Fruit fly (Drosophila melanogaster) whole organism, adult: ENCODE measurements around the gene CapaR.

Source experiments
- CG11617 ChIP-seq: fragments of 200-800 bp; sonication (Bioruptor generic); optimal IDR thresholded peaks from 2 replicates; lab custom pipeline; 2017; ENCODE audit warnings: mild to moderate bottlenecking, missing biosample characterization, missing genetic modification reagents, missing genetic modification characterization
- CG12768 ChIP-seq: fragments of 200-800 bp; sonication (Bioruptor generic); optimal IDR thresholded peaks from 2 replicates; lab custom pipeline; 2017; ENCODE audit warnings: missing biosample characterization, missing genetic modification characterization, mild to moderate bottlenecking, moderate library complexity, missing genetic modification reagents
- CG14711 ChIP-seq: fragments of 200-800 bp; sonication (Bioruptor generic); optimal IDR thresholded peaks from 2 replicates; lab custom pipeline; 2018; ENCODE audit warnings: missing biosample characterization, mild to moderate bottlenecking, missing genetic modification characterization, moderate library complexity
- CG1620 ChIP-seq: fragments of 200-800 bp; sonication (Bioruptor generic); optimal IDR thresholded peaks from 2 replicates; lab custom pipeline; 2016; ENCODE audit warnings: missing biosample characterization, missing genetic modification characterization
- CG33017 ChIP-seq: fragments of 200-800 bp; sonication (Bioruptor generic); optimal IDR thresholded peaks from 2 replicates; lab custom pipeline; 2018; ENCODE audit warnings: missing biosample characterization, mild to moderate bottlenecking, missing genetic modification characterization, moderate library complexity
- CG5204 ChIP-seq: fragments of 200-800 bp; sonication (Bioruptor generic); optimal IDR thresholded peaks from 2 replicates; lab custom pipeline; 2016; ENCODE audit warnings: missing biosample characterization, missing genetic modification characterization
- CG7045 ChIP-seq: fragments of 200-800 bp; sonication (Bioruptor generic); optimal IDR thresholded peaks from 2 replicates; lab custom pipeline; 2017; ENCODE audit warnings: missing biosample characterization, mild to moderate bottlenecking, missing genetic modification characterization
- CG7101 ChIP-seq: fragments of 200-800 bp; sonication (Bioruptor generic); optimal IDR thresholded peaks from 2 replicates; lab custom pipeline; 2018; ENCODE audit warnings: missing biosample characterization, mild to moderate bottlenecking, missing genetic modification characterization, moderate library complexity
- Clk ChIP-seq: fragments of 200-800 bp; sonication (Bioruptor generic); optimal IDR thresholded peaks from 2 replicates; lab custom pipeline; 2017; ENCODE audit warnings: missing biosample characterization, missing genetic modification characterization
- Crg-1 ChIP-seq: fragments of 200-800 bp; sonication (Bioruptor generic); optimal IDR thresholded peaks from 2 replicates; lab custom pipeline; 2016; ENCODE audit warnings: missing biosample characterization, missing genetic modification characterization
- Hr96 ChIP-seq: fragments of 200-800 bp; sonication (Bioruptor generic); optimal IDR thresholded peaks from 2 replicates; lab custom pipeline; 2016; ENCODE audit warnings: missing biosample characterization, missing genetic modification characterization
- Mnt ChIP-seq: fragments of 200-800 bp; sonication (Bioruptor generic); optimal IDR thresholded peaks from 2 replicates; lab custom pipeline; 2016; ENCODE audit warnings: missing biosample characterization, mild to moderate bottlenecking, missing genetic modification characterization
- bab1 ChIP-seq: fragments of 200-800 bp; sonication (Bioruptor generic); optimal IDR thresholded peaks from 3 replicates; lab custom pipeline; 2019; ENCODE audit warnings: missing biosample characterization, mild to moderate bottlenecking, missing genetic modification characterization, moderate library complexity
- cic ChIP-seq: fragments of 200-800 bp; sonication (Bioruptor generic); optimal IDR thresholded peaks from 2 replicates; lab custom pipeline; 2017; ENCODE audit warnings: missing biosample characterization, mild to moderate bottlenecking, missing genetic modification characterization, moderate library complexity
- cnc ChIP-seq, 2 experiments: fragments of >200 bp; optimal IDR thresholded peaks; 2 replicates each; lab custom pipeline; 2017
- kay ChIP-seq: fragments of 200-800 bp; sonication (Bioruptor generic); peaks from one replicate; lab custom pipeline; 2016; ENCODE audit warnings: missing biosample characterization, missing genetic modification characterization, borderline replicate concordance
- ovo ChIP-seq: fragments of 200-800 bp; sonication (Bioruptor generic); optimal IDR thresholded peaks from 2 replicates; lab custom pipeline; 2016; ENCODE audit warnings: missing biosample characterization, missing genetic modification characterization
- pad ChIP-seq: fragments of 200-800 bp; sonication (Bioruptor generic); optimal IDR thresholded peaks from 3 replicates; lab custom pipeline; 2017; ENCODE audit warnings: missing biosample characterization, missing genetic modification characterization, mild to moderate bottlenecking, moderate library complexity, missing genetic modification reagents
- tj ChIP-seq: fragments of 200-800 bp; sonication (Bioruptor generic); optimal IDR thresholded peaks from 3 replicates; lab custom pipeline; 2017; ENCODE audit warnings: missing biosample characterization, mild to moderate bottlenecking, missing genetic modification characterization, moderate library complexity
- toe ChIP-seq: fragments of 200-800 bp; sonication (Bioruptor generic); optimal IDR thresholded peaks from 2 replicates; lab custom pipeline; 2016; ENCODE audit warnings: missing biosample characterization, missing genetic modification characterization

The CapaR gene

DNA sequence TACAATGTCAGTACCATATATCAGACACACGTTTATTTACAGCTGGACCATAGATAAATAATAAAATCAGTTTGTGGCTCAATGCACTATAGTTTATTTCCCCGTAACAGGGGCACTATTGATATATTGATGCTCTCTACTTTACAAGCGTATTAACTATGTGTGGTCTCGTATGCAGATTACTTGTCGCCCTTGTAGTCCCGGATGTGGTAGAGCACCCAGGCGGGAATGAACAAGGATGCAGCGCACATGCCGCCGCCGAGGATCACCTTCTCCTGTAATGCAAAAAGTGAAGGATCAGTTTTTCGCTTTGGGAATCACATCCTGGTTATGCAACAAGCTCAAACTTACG lies 23.1 kb downstream of the CapaR start:
- TF ChIP-seq cic (GFP tag; lab: Kevin White, UChicago) (no peak), tj (GFP tag; lab: Kevin White, UChicago) (no peak), CG5204 (no peak), pad (no peak), ovo (GFP tag; lab: Kevin White, UChicago) (no peak), CG11617 (GFP tag; lab: Kevin White, UChicago) (no peak), bab1 (GFP tag; lab: Kevin White, UChicago) (no peak), Clk (GFP tag; lab: Kevin White, UChicago) (no peak), CG7045 (no peak), kay (GFP tag; lab: Kevin White, UChicago) (no peak), Crg-1 (no peak), CG7101 (tag; lab: Kevin White, UChicago) (no peak), Mnt (GFP tag; lab: Kevin White, UChicago) (no peak), CG14711 (tag; lab: Kevin White, UChicago) (no peak), CG1620 (GFP tag; lab: Kevin White, UChicago) (no peak), CG12768 (GFP tag; lab: Kevin White, UChicago) (no peak), toe (GFP tag; lab: Kevin White, UChicago) (no peak), Hr96 (GFP tag; lab: Kevin White, UChicago) (no peak), cnc (optimal IDR thresholded peaks at IDR 0.05; lab: Kevin White, UChicago) (no peak)

dm6 chr3L:21536857-21537256 lies 25.1 kb downstream of the CapaR start, which contains the start of gene Rpn10:
Rpn10 (plus strand) TSS chr3L:21537000.
- TF ChIP-seq Mnt (GFP tag; lab: Kevin White, UChicago) = peak; percentile 33
- TF ChIP-seq CG11617 (GFP tag; lab: Kevin White, UChicago) = peak; percentile 5
- TF ChIP-seq pad = peak; percentile 50
- peak; percentile 51 for TF ChIP-seq CG1620 (GFP tag; lab: Kevin White, UChicago)
- TF ChIP-seq cnc (optimal IDR thresholded peaks at IDR 0.05; lab: Kevin White, UChicago) = peak; percentile 81 to 95
- TF ChIP-seq CG12768 (GFP tag; lab: Kevin White, UChicago) = no peak
- peak; percentile 86 for TF ChIP-seq ovo (GFP tag; lab: Kevin White, UChicago)
- TF ChIP-seq CG5204 = no peak
- TF ChIP-seq kay (GFP tag; lab: Kevin White, UChicago) = no peak
- peak; percentile 99 for TF ChIP-seq CG14711 (tag; lab: Kevin White, UChicago)
- TF ChIP-seq CG7101 (tag; lab: Kevin White, UChicago) = no peak
- TF ChIP-seq CG7045 = no peak
- TF ChIP-seq bab1 (GFP tag; lab: Kevin White, UChicago) = peak; percentile 70
- TF ChIP-seq Crg-1 = peak; percentile 19
- TF ChIP-seq Hr96 (GFP tag; lab: Kevin White, UChicago) = no peak

DNA sequence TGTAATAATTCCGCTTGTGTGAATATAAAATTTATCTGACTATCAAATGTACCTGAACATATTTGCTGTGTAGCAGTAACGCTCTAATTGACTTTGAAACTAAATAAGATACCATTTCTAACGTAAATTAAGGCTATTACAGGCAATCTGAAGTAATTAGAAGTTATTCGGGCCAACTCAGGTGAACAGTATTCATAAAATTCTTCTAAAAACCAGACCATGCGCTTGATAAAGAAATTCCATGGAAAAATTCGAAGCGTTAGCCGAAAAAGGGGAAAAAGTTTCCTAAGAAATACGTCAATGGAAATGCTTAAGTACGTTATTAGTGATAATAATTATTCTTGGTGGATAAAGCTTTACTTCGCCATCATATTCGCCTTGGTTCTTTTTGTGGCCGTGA lies 27.6 kb downstream of the CapaR start, which contains the start of gene ppk5:
Gene ppk5 (plus strand): TSS at position 301 of the 400 bp plus-strand sequence.
- TF ChIP-seq cic (GFP tag; lab: Kevin White, UChicago) (no peak), Crg-1 (no peak)

dm6 chr3L:21533270-21533948 lies 28.6 kb downstream of the CapaR start, which contains the start of gene Mkrn1:
Mkrn1 (minus strand) TSS chr3L:21533713.
- TF ChIP-seq bab1 (GFP tag; lab: Kevin White, UChicago) = peak; percentile 58
- TF ChIP-seq CG7101 (tag; lab: Kevin White, UChicago) = no peak
- no peak for TF ChIP-seq CG5204
- TF ChIP-seq Clk (GFP tag; lab: Kevin White, UChicago) = no peak
- TF ChIP-seq CG1620 (GFP tag; lab: Kevin White, UChicago) = no peak
- no peak for TF ChIP-seq pad

DNA sequence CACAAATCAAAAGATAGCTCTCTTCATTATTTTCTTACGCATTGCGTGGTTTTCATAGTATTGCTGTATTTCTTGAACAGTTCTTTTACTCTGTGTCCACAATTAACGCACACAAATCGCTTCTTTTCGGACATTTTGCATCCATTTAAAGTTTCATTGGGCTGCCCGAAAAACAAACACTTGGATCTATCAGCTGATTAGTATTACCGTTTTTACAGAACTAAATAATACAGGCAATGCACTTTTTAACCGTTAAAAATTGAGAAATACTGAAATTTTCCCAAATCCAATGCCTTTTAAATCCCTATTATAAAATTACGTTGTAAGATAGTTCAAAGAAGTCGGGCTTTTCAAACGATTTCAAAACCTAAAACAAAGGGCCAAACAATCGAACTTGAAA lies 32.9 kb downstream of the CapaR start, which contains the start of gene Arv1:
Gene Arv1 (minus strand): TSS at position 226 of the 400 bp plus-strand sequence.
- TF ChIP-seq Clk (GFP tag; lab: Kevin White, UChicago) = no peak
- no peak for TF ChIP-seq CG7045
- peak; percentile 28 for TF ChIP-seq bab1 (GFP tag; lab: Kevin White, UChicago)
- TF ChIP-seq CG14711 (tag; lab: Kevin White, UChicago) = no peak
- no peak for TF ChIP-seq CG7101 (tag; lab: Kevin White, UChicago)
- TF ChIP-seq CG12768 (GFP tag; lab: Kevin White, UChicago) = no peak
- TF ChIP-seq kay (GFP tag; lab: Kevin White, UChicago) = peak; percentile 91
- TF ChIP-seq cnc (optimal IDR thresholded peaks at IDR 0.05; lab: Kevin White, UChicago) = no peak

dm6 chr3L:21524071-21524889 lies 37.7 kb downstream of the CapaR start:
- TF ChIP-seq CG11617 (GFP tag; lab: Kevin White, UChicago) (peak; percentile 39), CG12768 (GFP tag; lab: Kevin White, UChicago) (peak; percentile 18), Mnt (GFP tag; lab: Kevin White, UChicago) (peak; percentile 19), toe (GFP tag; lab: Kevin White, UChicago) (no peak), CG14711 (tag; lab: Kevin White, UChicago) (no peak), CG5204 (no peak), CG33017 (tag; lab: Kevin White, UChicago) (no peak), CG1620 (GFP tag; lab: Kevin White, UChicago) (peak; percentile 18), CG7101 (tag; lab: Kevin White, UChicago) (peak; percentile 42), Crg-1 (peak; percentile 31), ovo (GFP tag; lab: Kevin White, UChicago) (no peak), cic (GFP tag; lab: Kevin White, UChicago) (peak; percentile 2), CG7045 (peak; percentile 24), bab1 (GFP tag; lab: Kevin White, UChicago) (peak; percentile 4), cnc (optimal IDR thresholded peaks at IDR 0.05; lab: Kevin White, UChicago) (no peak), pad (no peak), Clk (GFP tag; lab: Kevin White, UChicago) (peak; percentile 1), tj (GFP tag; lab: Kevin White, UChicago) (no peak), kay (GFP tag; lab: Kevin White, UChicago) (no peak), Hr96 (GFP tag; lab: Kevin White, UChicago) (no peak)
